Worm (Caenorhabditis elegans) whole organism, L3 larva: ENCODE measurements around the gene npr-12.

Source experiments
- R02D3.7 ChIP-seq: fragments of 150-350 bp; optimal IDR thresholded peaks from 2 replicates; lab custom pipeline; 2014; ENCODE audit warnings: missing biosample characterization, missing genetic modification characterization
- ZK546.5 ChIP-seq: sonication (generic microtip); optimal IDR thresholded peaks from 2 replicates; lab custom pipeline; 2017; ENCODE audit warnings: missing biosample characterization, missing genetic modification characterization
- aly-2 ChIP-seq: fragments of 150-350 bp; optimal IDR thresholded peaks from 2 replicates; lab custom pipeline; 2014; ENCODE audit warnings: missing biosample characterization, missing genetic modification characterization
- ama-1 ChIP-seq: fragments of 150-350 bp; optimal IDR thresholded peaks from 2 replicates; lab custom pipeline; 2018
- ceh-16 ChIP-seq: sonication (generic microtip); optimal IDR thresholded peaks from 2 replicates; lab custom pipeline; 2017; ENCODE audit warnings: missing biosample characterization, missing genetic modification characterization
- ceh-28 ChIP-seq: fragments of 150-350 bp; optimal IDR thresholded peaks from 2 replicates; lab custom pipeline; 2014; ENCODE audit warnings: missing biosample characterization, missing genetic modification reagents, missing genetic modification characterization
- ceh-82 ChIP-seq: fragments of 150-350 bp; optimal IDR thresholded peaks from 2 replicates; lab custom pipeline; 2014; ENCODE audit warnings: missing biosample characterization, missing genetic modification characterization
- ceh-9 ChIP-seq: sonication (generic microtip); optimal IDR thresholded peaks from 2 replicates; lab custom pipeline; 2018; ENCODE audit warnings: missing biosample characterization, missing genetic modification characterization
- daf-12 ChIP-seq: fragments of 150-350 bp; optimal IDR thresholded peaks from 2 replicates; lab custom pipeline; 2014; ENCODE audit warnings: missing biosample characterization, missing genetic modification reagents, missing genetic modification characterization
- egl-27 ChIP-seq: sonication (generic microtip); optimal IDR thresholded peaks from 4 replicates; lab custom pipeline; 2017; ENCODE audit warnings: missing biosample characterization, missing genetic modification reagents, missing genetic modification characterization
- egl-5 ChIP-seq: fragments of 150-350 bp; optimal IDR thresholded peaks from 2 replicates; lab custom pipeline; 2017; ENCODE audit warnings: missing biosample characterization, missing genetic modification reagents, missing genetic modification characterization, inconsistent platforms
- elt-1 ChIP-seq: fragments of 150-350 bp; optimal IDR thresholded peaks from 2 replicates; lab custom pipeline; 2014; ENCODE audit warnings: missing biosample characterization, missing genetic modification characterization
- elt-2 ChIP-seq: sonication (generic microtip); optimal IDR thresholded peaks from 2 replicates; lab custom pipeline; 2016; ENCODE audit warnings: missing genetic modification reagents, mild to moderate bottlenecking, missing genetic modification characterization, missing compliant biosample characterization
- elt-3 ChIP-seq, 3 experiments: fragments of 150-350 bp in 1 of 3; sonication (generic microtip) in 2 of 3; optimal IDR thresholded peaks; 2 replicates in 2 of 3; 4 replicates in 1 of 3; lab custom pipeline; 2014 to 2017; ENCODE audit warnings: missing biosample characterization in 3 of 3, missing genetic modification characterization in 3 of 3
- eor-1 ChIP-seq, 2 experiments: fragments of 150-350 bp; optimal IDR thresholded peaks; 2 replicates each; lab custom pipeline; 2014 to 2018; ENCODE audit warnings: missing biosample characterization in 2 of 2, missing genetic modification characterization in 2 of 2
- fkh-10 ChIP-seq: sonication (generic microtip); optimal IDR thresholded peaks from 2 replicates; lab custom pipeline; 2017; ENCODE audit warnings: missing biosample characterization, missing genetic modification reagents, missing genetic modification characterization
- fkh-2 ChIP-seq: fragments of 150-350 bp; optimal IDR thresholded peaks from 2 replicates; lab custom pipeline; 2014; ENCODE audit warnings: missing biosample characterization, missing genetic modification reagents, missing genetic modification characterization
- fos-1 ChIP-seq: fragments of 150-350 bp; optimal IDR thresholded peaks from 2 replicates; lab custom pipeline; 2014; ENCODE audit warnings: missing biosample characterization, missing genetic modification characterization
- hmg-11 ChIP-seq: sonication (generic microtip); optimal IDR thresholded peaks from 2 replicates; lab custom pipeline; 2016; ENCODE audit warnings: missing genetic modification characterization, missing compliant biosample characterization
- jun-1 ChIP-seq: fragments of 150-350 bp; optimal IDR thresholded peaks from 2 replicates; lab custom pipeline; 2014; ENCODE audit warnings: missing biosample characterization, missing genetic modification reagents, missing genetic modification characterization
- lin-15B ChIP-seq: fragments of 150-350 bp; optimal IDR thresholded peaks from 2 replicates; lab custom pipeline; 2014; ENCODE audit warnings: missing biosample characterization, missing genetic modification characterization
- lin-39 ChIP-seq: fragments of 150-350 bp; optimal IDR thresholded peaks from 2 replicates; lab custom pipeline; 2018; ENCODE audit warnings: missing biosample characterization, missing genetic modification reagents, missing genetic modification characterization
- lsy-12 ChIP-seq: sonication (generic microtip); optimal IDR thresholded peaks from 2 replicates; lab custom pipeline; 2016; ENCODE audit warnings: mild to moderate bottlenecking, missing genetic modification characterization, missing compliant biosample characterization
- mdl-1 ChIP-seq: fragments of 150-350 bp; optimal IDR thresholded peaks from 2 replicates; lab custom pipeline; 2014; ENCODE audit warnings: missing biosample characterization, missing genetic modification characterization
- mml-1 ChIP-seq: fragments of 150-350 bp; sonication (generic microtip); optimal IDR thresholded peaks from 3 replicates; lab custom pipeline; 2014; ENCODE audit warnings: missing biosample characterization, missing genetic modification characterization
- nfya-1 ChIP-seq: sonication (generic microtip); optimal IDR thresholded peaks from 2 replicates; lab custom pipeline; 2017; ENCODE audit warnings: missing genetic modification characterization, mild to moderate bottlenecking, missing compliant biosample characterization, antibody characterized with exemption, moderate library complexity; ENCODE audit not compliant: insufficient read depth
- nhr-11 ChIP-seq: fragments of 150-350 bp; optimal IDR thresholded peaks from 2 replicates; lab custom pipeline; 2014; ENCODE audit warnings: missing biosample characterization, missing genetic modification characterization
- nhr-12 ChIP-seq: fragments of 150-350 bp; optimal IDR thresholded peaks from 2 replicates; lab custom pipeline; 2014; ENCODE audit warnings: missing biosample characterization, missing genetic modification characterization
- nhr-23 ChIP-seq: fragments of 150-350 bp; optimal IDR thresholded peaks from 2 replicates; lab custom pipeline; 2014; ENCODE audit warnings: missing biosample characterization, missing genetic modification reagents, missing genetic modification characterization
- nhr-237 ChIP-seq: fragments of 150-350 bp; optimal IDR thresholded peaks from 2 replicates; lab custom pipeline; 2014; ENCODE audit warnings: missing biosample characterization, missing genetic modification characterization
- nhr-25 ChIP-seq: sonication (generic microtip); optimal IDR thresholded peaks from 2 replicates; lab custom pipeline; 2017; ENCODE audit warnings: missing biosample characterization, missing genetic modification characterization
- nhr-28 ChIP-seq: fragments of 150-350 bp; optimal IDR thresholded peaks from 2 replicates; lab custom pipeline; 2014; ENCODE audit warnings: missing biosample characterization, missing genetic modification characterization
- nhr-43 ChIP-seq: sonication (generic microtip); optimal IDR thresholded peaks from 2 replicates; lab custom pipeline; 2016; ENCODE audit warnings: mild to moderate bottlenecking, missing genetic modification characterization, missing compliant biosample characterization; ENCODE audit not compliant: poor library complexity, severe bottlenecking
- nhr-67 ChIP-seq: fragments of 150-350 bp; optimal IDR thresholded peaks from 2 replicates; lab custom pipeline; 2014; ENCODE audit warnings: missing biosample characterization, missing genetic modification characterization
- nhr-76 ChIP-seq: fragments of 150-350 bp; sonication (generic microtip); optimal IDR thresholded peaks from 5 replicates; lab custom pipeline; 2014; ENCODE audit warnings: missing biosample characterization, missing genetic modification characterization
- nhr-77 ChIP-seq: fragments of 150-350 bp; optimal IDR thresholded peaks from 2 replicates; lab custom pipeline; 2014; ENCODE audit warnings: missing biosample characterization, missing genetic modification characterization
- pha-4 ChIP-seq: fragments of 150-350 bp; optimal IDR thresholded peaks from 2 replicates; lab custom pipeline; 2014; ENCODE audit warnings: missing biosample characterization, missing genetic modification reagents, missing genetic modification characterization
- pqm-1 ChIP-seq: fragments of 150-350 bp; optimal IDR thresholded peaks from 2 replicates; lab custom pipeline; 2017; ENCODE audit warnings: missing biosample characterization, missing genetic modification characterization, inconsistent platforms
- sea-2 ChIP-seq: fragments of 150-350 bp; sonication (generic microtip); optimal IDR thresholded peaks from 4 replicates; lab custom pipeline; 2014; ENCODE audit warnings: missing biosample characterization, missing genetic modification reagents, missing genetic modification characterization
- skn-1 ChIP-seq: fragments of 150-350 bp; optimal IDR thresholded peaks from 2 replicates; lab custom pipeline; 2014; ENCODE audit warnings: missing biosample characterization, missing genetic modification characterization
- snpc-4 ChIP-seq: fragments of 150-350 bp; optimal IDR thresholded peaks from 2 replicates; lab custom pipeline; 2014; ENCODE audit warnings: missing biosample characterization, missing genetic modification characterization
- tbx-2 ChIP-seq: sonication (generic microtip); optimal IDR thresholded peaks from 2 replicates; lab custom pipeline; 2016; ENCODE audit warnings: mild to moderate bottlenecking, missing genetic modification characterization, missing compliant biosample characterization
- unc-39 ChIP-seq: sonication (generic microtip); optimal IDR thresholded peaks from 4 replicates; lab custom pipeline; 2017; ENCODE audit warnings: missing biosample characterization, missing genetic modification characterization
- unc-62 ChIP-seq: fragments of 150-350 bp; sonication (generic microtip); optimal IDR thresholded peaks from 4 replicates; lab custom pipeline; 2014; ENCODE audit warnings: missing biosample characterization, missing genetic modification reagents, missing genetic modification characterization
- zag-1 ChIP-seq: fragments of 150-350 bp; optimal IDR thresholded peaks from 2 replicates; lab custom pipeline; 2014; ENCODE audit warnings: missing biosample characterization, missing genetic modification characterization
- ztf-11 ChIP-seq: fragments of 150-350 bp; optimal IDR thresholded peaks from 2 replicates; lab custom pipeline; 2014; ENCODE audit warnings: missing biosample characterization, missing genetic modification characterization
- ztf-4 ChIP-seq: fragments of 150-350 bp; optimal IDR thresholded peaks from 2 replicates; lab custom pipeline; 2014; ENCODE audit warnings: missing biosample characterization, missing genetic modification characterization

npr-12 gene

DNA sequence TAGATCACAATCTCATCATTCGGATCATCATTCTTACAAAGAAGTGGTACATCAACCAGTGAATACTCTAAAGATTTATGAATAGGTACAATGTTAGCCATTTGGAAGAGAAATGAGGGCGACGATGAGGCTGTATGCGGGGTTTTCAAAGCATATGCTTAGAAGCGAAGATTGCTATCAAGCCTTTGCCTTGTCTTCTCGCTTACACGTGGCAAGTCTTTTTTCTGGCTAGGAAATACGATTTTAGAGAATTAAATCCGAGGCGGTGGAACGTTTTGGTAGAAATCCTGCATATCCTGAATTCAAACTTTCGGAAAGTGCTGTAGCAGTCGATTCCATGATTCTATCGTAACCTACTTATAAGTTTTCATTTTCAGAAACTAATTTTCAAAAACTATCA is 17.4 kb downstream of the npr-12 start, which contains the start of gene T22D1.18:
Gene T22D1.18, minus strand, starts transcription at position 101 of the 400 bp plus-strand sequence.
- TF ChIP-seq nhr-11 (tag; lab: Kevin White, UChicago) (no peak), elt-1 (tag; lab: Kevin White, UChicago) (no peak)

DNA sequence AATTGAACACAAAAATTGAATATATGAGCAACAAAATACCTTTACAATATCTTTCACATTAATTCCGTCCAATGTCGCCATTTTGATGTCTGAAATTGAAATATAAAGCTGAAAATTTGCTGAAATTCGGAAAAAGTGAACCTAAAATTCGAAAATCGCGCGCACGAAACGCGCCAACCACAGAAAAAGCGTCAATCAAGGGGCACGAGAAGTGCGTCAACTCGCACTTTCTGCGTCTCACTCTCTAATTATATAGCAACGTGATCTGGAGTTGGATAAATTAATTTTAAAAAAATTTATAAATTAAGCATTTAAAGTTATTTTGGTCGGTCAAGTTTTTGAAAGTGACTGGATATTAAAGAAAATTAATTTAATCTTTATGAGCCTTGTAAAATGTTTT is 18.1 kb downstream of the npr-12 start, which contains the start of gene ruvb-2:
Gene ruvb-2, minus strand, starts transcription at position 89 of the 400 bp plus-strand sequence.
- peak; percentile 32 for TF ChIP-seq ama-1 (lab: Kevin White, UChicago)
- peak; percentile 78 for TF ChIP-seq lsy-12 (tag; lab: Kevin White, UChicago)
- TF ChIP-seq nfya-1 (tag; lab: Kevin White, UChicago), result peak; percentile 91
- TF ChIP-seq eor-1 (tag; optimal IDR thresholded peaks at IDR 0.05; lab: Kevin White, UChicago), result no peak
- no peak for TF ChIP-seq ztf-11 (tag; lab: Kevin White, UChicago)
- TF ChIP-seq nhr-76 (tag; lab: Kevin White, UChicago), result no peak
- no peak for TF ChIP-seq fos-1 (tag; lab: Kevin White, UChicago)
- TF ChIP-seq nhr-11 (tag; lab: Kevin White, UChicago), result no peak
- TF ChIP-seq unc-39, result no peak
- no peak for TF ChIP-seq daf-12 (tag; lab: Kevin White, UChicago)
- peak; percentile 52 for TF ChIP-seq mdl-1 (tag; lab: Kevin White, UChicago)
- TF ChIP-seq jun-1 (tag; lab: Kevin White, UChicago), result peak; percentile 61
- TF ChIP-seq mml-1 (tag; lab: Kevin White, UChicago), result no peak
- no peak for TF ChIP-seq sea-2 (GFP tag; lab: Kevin White, UChicago)
- TF ChIP-seq ceh-28 (tag; lab: Kevin White, UChicago), result peak; percentile 27
- TF ChIP-seq skn-1 (tag; lab: Kevin White, UChicago), result no peak
- no peak for TF ChIP-seq nhr-12 (tag; lab: Kevin White, UChicago)
- peak; percentile 92 for TF ChIP-seq snpc-4 (tag; lab: Kevin White, UChicago)
- no peak for TF ChIP-seq elt-3 (tag; optimal IDR thresholded peaks at IDR 0.05; lab: Kevin White, UChicago)
- TF ChIP-seq R02D3.7 (tag; lab: Kevin White, UChicago), result peak; percentile 76
- peak; percentile 73 for TF ChIP-seq hmg-11 (tag; lab: Kevin White, UChicago)
- TF ChIP-seq aly-2, result no peak
- peak; percentile 80 for TF ChIP-seq nhr-25 (tag; lab: Kevin White, UChicago)
- TF ChIP-seq ceh-9 (tag; lab: Kevin White, UChicago), result no peak
- no peak for TF ChIP-seq fkh-2
- TF ChIP-seq elt-1 (tag; lab: Kevin White, UChicago), result no peak
- no peak for TF ChIP-seq unc-62 (GFP tag; lab: Kevin White, UChicago)
- peak; percentile 60 for TF ChIP-seq lin-39 (tag; lab: Kevin White, UChicago)
- TF ChIP-seq ZK546.5 (tag; lab: Kevin White, UChicago), result no peak
- TF ChIP-seq ceh-82 (tag; lab: Kevin White, UChicago), result peak; percentile 26
- no peak for TF ChIP-seq ztf-4
- TF ChIP-seq lin-15B (tag; lab: Kevin White, UChicago), result peak; percentile 95
- TF ChIP-seq fkh-10 (GFP tag; lab: Kevin White, UChicago), result peak; percentile 70
- TF ChIP-seq nhr-237 (tag; lab: Kevin White, UChicago), result no peak
- no peak for TF ChIP-seq nhr-77
- TF ChIP-seq nhr-23 (tag; lab: Kevin White, UChicago), result peak; percentile 94
- peak; percentile 86 for TF ChIP-seq nhr-43 (tag; lab: Kevin White, UChicago)
- TF ChIP-seq pqm-1 (tag; lab: Kevin White, UChicago), result peak; percentile 21
- TF ChIP-seq ceh-16, result no peak
- TF ChIP-seq zag-1 (tag; lab: Kevin White, UChicago), result no peak
- no peak for TF ChIP-seq nhr-28 (tag; lab: Kevin White, UChicago)
- TF ChIP-seq egl-27 (tag; lab: Kevin White, UChicago), result no peak
- peak; percentile 68 for TF ChIP-seq tbx-2 (tag; lab: Kevin White, UChicago)
- peak; percentile 38 for TF ChIP-seq egl-5 (tag; lab: Kevin White, UChicago)
- peak; percentile 62 for TF ChIP-seq elt-2 (tag; lab: Kevin White, UChicago)
- peak; percentile 93 for TF ChIP-seq pha-4 (tag; lab: Kevin White, UChicago)
- TF ChIP-seq nhr-67, result no peak
